Worm (Caenorhabditis elegans) whole organism, late embryonic: Measurements from ENCODE around the gene lips-7.

ENCODE experiments used
- ceh-48 ChIP-seq: sonication (generic microtip); optimal IDR thresholded peaks from 2 replicates; lab custom pipeline; 2016; ENCODE audit warnings: missing genetic modification characterization, inconsistent platforms, missing compliant biosample characterization
- hlh-30 ChIP-seq: sonication (generic microtip); optimal IDR thresholded peaks from 2 replicates; lab custom pipeline; 2017; ENCODE audit warnings: antibody characterized with exemption, missing genetic modification characterization, missing compliant biosample characterization; ENCODE audit not compliant: insufficient read depth
- hlh-8 ChIP-seq: sonication (generic microtip); optimal IDR thresholded peaks from 2 replicates; lab custom pipeline; 2016; ENCODE audit warnings: missing genotype, missing genetic modification characterization, missing compliant biosample characterization
- lin-11 ChIP-seq: fragments of 200-800 bp; sonication (Bioruptor generic); optimal IDR thresholded peaks from 2 replicates; lab custom pipeline; 2018; ENCODE audit warnings: mild to moderate bottlenecking, missing genetic modification characterization, missing compliant biosample characterization
- odd-2 ChIP-seq: sonication (generic microtip); optimal IDR thresholded peaks from 2 replicates; lab custom pipeline; 2017; ENCODE audit warnings: antibody characterized with exemption, mild to moderate bottlenecking, missing genetic modification characterization, missing compliant biosample characterization
- pros-1 ChIP-seq: fragments of 150-350 bp; optimal IDR thresholded peaks from 2 replicates; lab custom pipeline; 2014; ENCODE audit warnings: missing biosample characterization, missing genetic modification reagents, missing genetic modification characterization
- syd-9 ChIP-seq: sonication (generic microtip); optimal IDR thresholded peaks from 2 replicates; lab custom pipeline; 2016; ENCODE audit warnings: mild to moderate bottlenecking, missing genetic modification characterization, moderate library complexity, missing compliant biosample characterization
- unc-55 ChIP-seq: sonication (generic microtip); optimal IDR thresholded peaks from 2 replicates; lab custom pipeline; 2017; ENCODE audit warnings: missing biosample characterization, missing genetic modification reagents, missing genetic modification characterization
- ztf-16 ChIP-seq: sonication (generic microtip); optimal IDR thresholded peaks from 2 replicates; lab custom pipeline; 2017; ENCODE audit warnings: missing genetic modification characterization, missing compliant biosample characterization

- no peak for TF ChIP-seq hlh-8 (tag; lab: Kevin White, UChicago)
- TF ChIP-seq ztf-16 (tag; lab: Kevin White, UChicago), result no peak
- TF ChIP-seq pros-1, result no peak
- TF ChIP-seq hlh-30 (tag; lab: Kevin White, UChicago), result no peak
- no peak for TF ChIP-seq ceh-48 (tag; lab: Kevin White, UChicago)
- TF ChIP-seq unc-55 (GFP tag; lab: Kevin White, UChicago), result no peak
- no peak for TF ChIP-seq syd-9 (tag; lab: Kevin White, UChicago)
- TF ChIP-seq odd-2 (tag; lab: Kevin White, UChicago), result no peak
- no peak for TF ChIP-seq lin-11 (tag; lab: Kevin White, UChicago)
These were observed 9.2 kb upstream of the lips-7 start for ce11 chrII:542416-542815.
